Fruit fly (Drosophila melanogaster) whole organism: Measurements from ENCODE around the gene Josd.

ENCODE experiments used
- CG8478 ChIP-seq: fragments of >200 bp; optimal IDR thresholded peaks from 2 replicates; lab custom pipeline; 2018; ENCODE audit warnings: inconsistent platforms
- psq ChIP-seq: fragments of >200 bp; optimal IDR thresholded peaks from 2 replicates; lab custom pipeline; 2017
- usp ChIP-seq: fragments of >200 bp; optimal IDR thresholded peaks from 2 replicates; lab custom pipeline; 2017; ENCODE audit warnings: missing biosample characterization, missing genetic modification characterization, mixed read lengths

DNA sequence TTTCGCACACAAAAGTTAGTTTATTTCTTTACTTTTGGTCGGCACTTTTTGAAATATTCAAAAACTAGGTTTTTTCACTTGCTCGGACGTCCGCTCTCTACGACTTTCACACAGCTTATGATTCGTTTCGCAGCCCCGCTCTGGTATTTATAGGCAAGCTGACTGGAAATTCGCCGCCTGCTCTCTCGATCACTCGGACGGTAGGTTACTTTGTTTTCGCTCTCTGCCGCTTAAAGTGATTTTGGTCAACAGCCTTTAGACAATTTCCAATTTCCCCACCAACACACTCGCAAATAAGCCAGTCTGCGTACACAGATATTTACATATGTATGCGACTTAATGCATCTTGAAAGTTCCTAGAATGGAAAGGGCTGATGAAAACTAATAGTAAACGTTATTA lies 22.5 kb downstream of the Josd start, which contains the start of gene CG11700:
- TF ChIP-seq psq (lab: Kevin White, UChicago) = no peak
- TF ChIP-seq usp (GFP tag; lab: Kevin White, UChicago) = no peak
- TF ChIP-seq CG8478 (lab: Kevin White, UChicago) = no peak
